Worm (Caenorhabditis elegans): Measurements from ENCODE around the gene Y22D7AL.11.

Y22D7AL.11 gene

ce11 chrIII:1634270-1634669 is at the start of gene Y22D7AL.11:
Y22D7AL.11 (minus strand) TSS chrIII:1634370.
- TF ChIP-seq unc-62 (GFP tag; optimal IDR thresholded peaks at IDR 0.05) = no peak

DNA sequence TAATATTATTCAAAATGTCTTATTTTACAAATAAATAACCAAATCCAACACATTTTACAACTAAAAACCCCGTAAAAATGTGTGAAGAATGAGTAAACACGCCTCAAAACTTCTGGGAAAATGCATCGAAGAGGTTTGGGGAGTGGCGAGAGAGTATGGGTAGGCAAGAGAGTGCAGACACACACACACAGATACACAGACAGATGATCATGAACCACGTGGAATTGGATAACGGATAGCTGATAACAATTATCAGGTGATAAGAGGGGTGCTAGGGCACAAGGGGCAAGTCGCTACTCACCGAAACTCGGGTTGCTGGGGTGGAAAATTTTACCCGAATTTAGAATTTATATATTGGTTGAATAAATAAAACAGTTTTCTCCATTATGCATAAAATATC is 48.1 kb upstream of the Y22D7AL.11 start:
- TF ChIP-seq unc-62 (GFP tag; optimal IDR thresholded peaks at IDR 0.05) = no peak

ce11 chrIII:1680996-1681395 is 46.8 kb upstream of the Y22D7AL.11 start:
- TF ChIP-seq unc-62 (GFP tag; optimal IDR thresholded peaks at IDR 0.05) = no peak

DNA sequence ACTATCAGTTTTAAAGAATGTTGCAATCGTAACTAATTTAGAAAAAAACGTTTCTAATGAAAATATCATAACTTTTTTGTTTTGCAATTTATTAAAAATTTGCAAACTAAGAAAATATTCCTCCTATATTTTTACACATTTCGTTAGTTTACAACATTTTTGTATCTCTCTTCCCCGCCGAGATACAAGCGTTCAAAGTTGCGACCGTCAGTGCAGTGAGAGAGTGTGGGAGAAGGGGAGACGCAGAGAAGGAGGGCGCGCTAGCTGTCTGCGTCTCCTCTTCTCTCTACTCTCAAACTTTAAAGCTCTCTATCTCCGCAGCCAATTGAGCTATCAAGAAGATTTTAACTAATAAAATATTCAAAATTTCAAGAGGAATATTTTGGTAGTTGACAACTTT is 46.2 kb upstream of the Y22D7AL.11 start:
- TF ChIP-seq unc-62 (GFP tag; optimal IDR thresholded peaks at IDR 0.05) = no peak

DNA sequence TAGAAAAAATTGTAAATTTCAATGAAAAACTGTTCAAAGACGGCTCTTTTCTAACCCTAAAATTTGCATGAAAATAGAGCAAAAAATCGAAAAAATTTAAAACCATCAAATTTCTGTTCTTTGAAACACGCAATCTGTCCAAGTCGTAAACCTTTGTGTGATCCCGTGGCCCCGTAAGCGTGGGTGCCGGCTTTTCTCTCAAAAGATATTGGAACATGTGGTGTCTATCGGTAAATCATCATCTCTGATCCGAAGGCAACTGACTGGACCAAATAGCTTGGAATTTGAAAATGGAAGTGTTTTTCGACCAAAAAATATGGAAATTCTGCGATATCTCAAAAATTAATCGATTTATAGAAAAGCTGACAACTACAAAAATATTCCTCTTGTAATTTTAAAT is 44.5 kb upstream of the Y22D7AL.11 start:
- no peak for TF ChIP-seq unc-62 (GFP tag; optimal IDR thresholded peaks at IDR 0.05)

ce11 chrIII:1676588-1676987 is 42.4 kb upstream of the Y22D7AL.11 start, which contains the start of gene Y22D7AR.6:
Y22D7AR.6 (minus strand) TSS chrIII:1676721.
- TF ChIP-seq unc-62 (GFP tag; optimal IDR thresholded peaks at IDR 0.05) = no peak

- TF ChIP-seq unc-62 (GFP tag; optimal IDR thresholded peaks at IDR 0.05) = no peak
Measured at ce11 chrIII:1674760-1675159, 40.6 kb upstream of the Y22D7AL.11 start.

DNA sequence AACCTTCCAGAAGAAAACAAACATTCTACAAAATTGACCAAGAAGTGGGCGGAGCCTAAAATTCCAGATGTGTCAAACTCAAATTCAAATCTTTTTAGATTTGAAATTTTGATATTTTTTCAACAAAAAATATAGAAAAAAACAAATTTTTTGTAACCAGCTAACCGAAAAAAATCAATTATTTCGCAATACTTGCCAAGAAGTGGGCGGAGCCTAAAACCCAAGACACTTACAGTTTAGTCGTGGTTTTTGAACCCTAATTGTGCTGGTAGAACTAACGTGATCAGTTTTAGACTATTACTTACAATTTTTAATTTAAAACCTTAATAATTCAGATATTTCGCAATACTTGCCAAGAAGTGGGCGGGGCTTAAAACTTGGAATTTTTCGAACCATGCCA is 39.1 kb upstream of the Y22D7AL.11 start:
- TF ChIP-seq unc-62 (GFP tag; optimal IDR thresholded peaks at IDR 0.05) = no peak

ce11 chrIII:1668519-1668918 is 34.3 kb upstream of the Y22D7AL.11 start, which contains the start of gene glb-30:
glb-30 (minus strand) TSS chrIII:1668619.
- TF ChIP-seq unc-62 (GFP tag; optimal IDR thresholded peaks at IDR 0.05) = no peak

ce11 chrIII:1666893-1667292 is 32.7 kb upstream of the Y22D7AL.11 start:
- no peak for TF ChIP-seq unc-62 (GFP tag; optimal IDR thresholded peaks at IDR 0.05)

DNA sequence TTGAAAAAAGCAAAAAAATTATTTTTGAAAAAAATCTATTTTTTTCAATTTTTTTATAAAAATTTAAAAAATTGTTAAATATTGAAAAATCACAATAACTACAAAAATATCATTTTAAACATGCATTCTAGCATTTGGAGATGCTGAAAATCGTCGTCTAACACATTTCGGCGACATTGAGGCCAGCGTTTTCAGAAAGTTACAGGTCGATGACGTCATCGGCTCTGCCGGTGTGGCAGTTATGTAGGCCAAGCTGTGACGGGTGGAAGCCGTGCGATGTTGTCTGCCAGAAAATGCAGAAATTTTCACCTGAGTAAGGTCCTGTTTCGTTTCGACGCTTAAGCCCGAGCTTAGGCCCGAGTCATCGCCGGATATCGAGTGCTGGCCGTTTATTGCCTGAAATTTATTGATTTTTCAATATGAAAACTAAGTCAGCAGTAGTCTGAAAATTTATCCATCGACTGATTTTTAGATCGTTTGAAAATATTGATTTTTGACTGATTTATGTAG is 31.7 kb upstream of the Y22D7AL.11 start, which contains the start of gene Y22D7AR.3:
Y22D7AR.3 (minus strand) TSS at position 51 of the 510 bp plus-strand sequence.
- no peak for TF ChIP-seq unc-62 (GFP tag; optimal IDR thresholded peaks at IDR 0.05)

DNA sequence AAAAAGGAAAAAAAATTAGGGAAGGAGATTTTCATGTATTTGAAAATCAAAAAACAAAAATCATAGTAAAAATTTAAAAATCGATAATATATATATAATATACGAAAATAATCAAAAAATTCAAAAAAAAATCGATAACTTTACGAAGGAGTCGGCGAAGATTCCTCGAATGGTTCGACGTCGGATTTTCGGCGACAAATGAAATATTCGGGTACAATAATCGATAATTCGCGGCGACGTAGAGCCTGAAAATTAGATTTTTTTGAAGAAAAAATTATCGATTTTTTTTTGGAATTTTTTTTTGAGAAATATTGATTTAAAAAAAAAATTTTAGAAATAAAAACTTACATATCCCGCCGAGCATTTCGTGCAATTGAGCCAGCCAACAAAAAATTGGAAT is 31.2 kb upstream of the Y22D7AL.11 start:
- TF ChIP-seq unc-62 (GFP tag; optimal IDR thresholded peaks at IDR 0.05) = no peak

DNA sequence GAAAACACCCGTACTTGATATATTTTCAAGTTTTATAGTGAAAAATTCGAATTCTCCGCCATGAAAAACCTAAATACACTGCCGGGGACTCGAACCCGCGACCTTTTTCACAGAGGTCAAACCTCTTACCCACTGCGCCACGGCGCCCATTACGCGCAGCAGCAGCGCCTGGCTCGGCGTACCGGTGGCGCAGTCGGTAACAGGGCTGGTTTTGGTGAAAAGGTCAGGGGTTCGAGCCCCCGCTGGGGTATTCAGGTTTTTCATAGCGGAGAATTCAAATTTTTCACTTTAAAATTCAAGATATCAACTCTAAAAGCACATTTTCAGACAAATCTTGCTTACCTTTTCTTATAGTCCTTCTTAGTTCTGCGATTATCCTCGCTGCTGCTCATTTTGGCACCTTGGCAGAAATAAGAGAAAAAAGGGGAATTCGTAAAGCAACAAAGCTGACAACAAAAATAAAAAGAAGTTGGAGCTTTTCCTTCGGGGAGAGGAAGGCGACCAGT is 30.6 kb upstream of the Y22D7AL.11 start, which contains the start of gene Y22D7AL.16:
Y22D7AL.16 (minus strand) TSS at position 456 of the 506 bp plus-strand sequence.
- TF ChIP-seq unc-62 (GFP tag; optimal IDR thresholded peaks at IDR 0.05) = no peak

- TF ChIP-seq unc-62 (GFP tag; optimal IDR thresholded peaks at IDR 0.05) = no peak
Measured at ce11 chrIII:1663056-1663455, 28.9 kb upstream of the Y22D7AL.11 start.

- no peak for TF ChIP-seq unc-62 (GFP tag; optimal IDR thresholded peaks at IDR 0.05)
Measured at ce11 chrIII:1662405-1662804, 28.2 kb upstream of the Y22D7AL.11 start.

ce11 chrIII:1661031-1661430 is 26.9 kb upstream of the Y22D7AL.11 start:
- no peak for TF ChIP-seq unc-62 (GFP tag; optimal IDR thresholded peaks at IDR 0.05)

DNA sequence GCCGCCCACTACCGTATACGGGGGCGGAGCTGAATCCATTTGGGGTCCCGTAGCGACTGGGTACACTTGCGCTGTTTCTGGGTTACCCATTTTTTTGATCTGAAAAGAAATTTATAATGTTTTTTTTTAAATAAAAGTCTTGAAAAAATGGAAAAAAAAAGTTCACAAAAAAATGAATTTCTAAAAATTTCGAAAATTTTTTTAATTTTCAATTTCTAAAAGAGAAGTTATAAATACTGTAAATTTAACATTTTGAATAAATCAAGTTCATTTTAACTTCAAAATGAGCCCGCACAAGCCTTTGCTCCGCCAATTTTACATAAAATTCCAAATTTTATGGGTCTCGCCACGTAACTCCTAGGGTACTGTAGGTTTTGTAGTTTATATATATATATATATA is 25.6 kb upstream of the Y22D7AL.11 start, which contains the start of gene Y22D7AL.15:
Y22D7AL.15 (minus strand) TSS at position 101 of the 400 bp plus-strand sequence.
- TF ChIP-seq unc-62 (GFP tag; optimal IDR thresholded peaks at IDR 0.05) = no peak

DNA sequence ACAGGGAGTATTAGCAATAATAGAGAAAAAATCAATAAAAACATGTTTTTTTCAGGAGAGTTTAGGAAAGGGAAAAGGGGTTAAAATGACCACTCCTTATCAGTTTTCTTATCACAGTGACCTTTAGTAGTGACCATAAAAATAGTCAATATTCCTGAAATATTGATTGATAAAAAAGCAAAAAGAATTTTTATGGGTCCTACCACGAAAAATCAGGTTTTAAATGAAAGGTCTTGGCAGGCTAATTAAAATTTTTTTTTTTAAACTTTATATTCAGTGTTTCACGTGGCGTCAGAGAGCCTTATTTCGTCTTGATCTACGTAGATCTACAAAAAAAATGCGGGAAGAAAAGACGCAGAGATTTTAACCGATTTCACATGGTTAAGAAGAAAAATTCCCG is 23.2 kb upstream of the Y22D7AL.11 start, which contains the start of gene cht-4:
cht-4 (minus strand) TSS at position 101 of the 400 bp plus-strand sequence.
- TF ChIP-seq unc-62 (GFP tag; optimal IDR thresholded peaks at IDR 0.05) = no peak

Data from whole organism, dauer.